Worm (Caenorhabditis elegans): ENCODE data around the gene srh-282.
A peak's percentile ranks its signal among the peaks of the same experiment; 100 is the strongest.

Gene srh-282

DNA sequence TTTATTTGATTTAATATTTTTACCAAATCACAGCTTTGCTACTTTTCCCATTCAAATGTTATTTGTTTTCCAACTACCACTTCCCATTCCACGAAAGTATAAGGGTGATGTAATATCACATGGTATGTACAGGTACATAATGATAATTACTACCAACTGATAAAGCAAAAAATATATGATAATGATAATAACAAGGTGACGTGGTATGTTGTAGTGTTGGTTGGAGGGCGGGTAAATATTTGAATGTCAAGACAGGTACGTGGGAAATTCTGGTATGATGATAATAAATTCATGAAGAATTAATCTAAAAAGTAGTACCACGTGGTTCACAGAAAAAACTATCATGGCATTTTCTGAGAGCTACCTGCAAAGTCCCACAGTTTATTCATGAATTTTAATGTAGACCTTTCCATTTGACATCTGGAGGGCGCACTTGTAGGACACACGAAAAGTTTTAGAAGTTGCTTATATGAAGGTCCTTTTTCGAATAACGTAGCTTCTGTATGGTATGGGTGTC, 18.7 kb upstream of the srh-282 start:
- TF ChIP-seq nhr-71 (tag; optimal IDR thresholded peaks at IDR 0.05) (peak; percentile 50), lir-3 (tag; optimal IDR thresholded peaks at IDR 0.05; ENCODE audit: poor library complexity) (peak; percentile 23), zip-4 (GFP tag; optimal IDR thresholded peaks at IDR 0.05) (no peak), pqm-1 (tag; optimal IDR thresholded peaks at IDR 0.05) (peak; percentile 96), mab-9 (GFP tag; IDR thresholded peaks at IDR 0.05) (no peak), rnt-1 (tag; optimal IDR thresholded peaks at IDR 0.05) (no peak), sptf-1 (tag; optimal IDR thresholded peaks at IDR 0.05) (no peak), nhr-19 (GFP tag; conservative IDR thresholded peaks at IDR 0.05) (peak; percentile 28; the same call in 1 of the 2 replicates), C04F5.9 (tag; optimal IDR thresholded peaks at IDR 0.05) (no peak), nhr-237 (tag; optimal IDR thresholded peaks at IDR 0.05) (no peak), unc-86 (tag; optimal IDR thresholded peaks at IDR 0.05) (no peak), Y116A8C.19 (tag; optimal IDR thresholded peaks at IDR 0.05; ENCODE audit: borderline replicate concordance) (no peak), dsc-1 (tag; optimal IDR thresholded peaks at IDR 0.05) (no peak), tlp-1 (tag; optimal IDR thresholded peaks at IDR 0.05) (no peak), hpl-2 (GFP tag; optimal IDR thresholded peaks at IDR 0.05) (peak; percentile 25), sox-4 (tag; optimal IDR thresholded peaks at IDR 0.05) (no peak), elt-2 (tag; optimal IDR thresholded peaks at IDR 0.05) (peak; percentile 96), ama-1 (optimal IDR thresholded peaks at IDR 0.05) (peak; percentile 20), jun-1 (tag; optimal IDR thresholded peaks at IDR 0.05) (peak; percentile 76), fkh-8 (tag; optimal IDR thresholded peaks at IDR 0.05) (no peak), lin-13 (GFP tag; optimal IDR thresholded peaks at IDR 0.05) (no peak), nhr-12 (tag; optimal IDR thresholded peaks at IDR 0.05) (no peak), fos-1 (tag; optimal IDR thresholded peaks at IDR 0.05) (no peak), F16B12.6 (tag; optimal IDR thresholded peaks at IDR 0.05) (no peak), nhr-76 (tag; optimal IDR thresholded peaks at IDR 0.05) (no peak), egl-13 (tag; optimal IDR thresholded peaks at IDR 0.05) (no peak), nhr-77 (tag; optimal IDR thresholded peaks at IDR 0.05) (no peak), nhr-28 (tag; optimal IDR thresholded peaks at IDR 0.05) (no peak), nhr-84 (tag; optimal IDR thresholded peaks at IDR 0.05) (no peak), ceh-8 (GFP tag; optimal IDR thresholded peaks at IDR 0.05) (no peak), nhr-20 (tag; optimal IDR thresholded peaks at IDR 0.05) (peak; percentile 49), nhr-85 (tag) (peak; percentile 39), C16A3.4 (tag; optimal IDR thresholded peaks at IDR 0.05) (no peak), efl-1 (optimal IDR thresholded peaks at IDR 0.05) (no peak), efl-1 (GFP tag; optimal IDR thresholded peaks at IDR 0.05 in 1 of 2) (peak in 1 of 2 experiments; percentile 90), skn-1 (tag; optimal IDR thresholded peaks at IDR 0.05) (no peak), ceh-63 (GFP tag; optimal IDR thresholded peaks at IDR 0.05) (no peak), nhr-90 (tag; optimal IDR thresholded peaks at IDR 0.05; ENCODE audit: poor library complexity) (peak; percentile 78), nhr-47 (tag; optimal IDR thresholded peaks at IDR 0.05) (peak; percentile 22), pag-3 (tag; optimal IDR thresholded peaks at IDR 0.05; ENCODE audit: borderline replicate concordance, insufficient read depth) (no peak), lin-35 (GFP tag; optimal IDR thresholded peaks at IDR 0.05) (peak in 1 of 2 experiments; percentile 26), tbx-2 (tag; optimal IDR thresholded peaks at IDR 0.05) (peak; percentile 9), swsn-7 (tag; optimal IDR thresholded peaks at IDR 0.05) (no peak), snu-23 (GFP tag; optimal IDR thresholded peaks at IDR 0.05) (peak; percentile 48)

ce11 chrIV:291356-291755, 18.2 kb upstream of the srh-282 start, which contains the start of gene T21D12.7:
Gene T21D12.7 (minus strand): TSS chrIV:291456.
- TF ChIP-seq zag-1 (tag; optimal IDR thresholded peaks at IDR 0.05) (no peak), snpc-4 (tag; optimal IDR thresholded peaks at IDR 0.05) (no peak), vab-15 (tag; optimal IDR thresholded peaks at IDR 0.05) (no peak), nhr-90 (tag; optimal IDR thresholded peaks at IDR 0.05; ENCODE audit: poor library complexity) (no peak), tbx-2 (tag; optimal IDR thresholded peaks at IDR 0.05) (no peak), elt-2 (tag; optimal IDR thresholded peaks at IDR 0.05) (no peak), nhr-12 (tag; optimal IDR thresholded peaks at IDR 0.05) (no peak), aha-1 (tag; optimal IDR thresholded peaks at IDR 0.05) (no peak), snu-23 (GFP tag; optimal IDR thresholded peaks at IDR 0.05) (no peak), irx-1 (tag; optimal IDR thresholded peaks at IDR 0.05) (no peak), mab-9 (GFP tag; IDR thresholded peaks at IDR 0.05) (no peak), ceh-88 (GFP tag; IDR thresholded peaks at IDR 0.05) (no peak), nhr-84 (tag; optimal IDR thresholded peaks at IDR 0.05) (no peak), lir-3 (tag; optimal IDR thresholded peaks at IDR 0.05; ENCODE audit: poor library complexity) (no peak), mdl-1 (tag; optimal IDR thresholded peaks at IDR 0.05) (no peak)

All from whole organism, L1 larva.